Fruit fly (Drosophila melanogaster) whole organism, embryonic: Measurements from ENCODE around the gene U2af50.
A peak's percentile ranks its signal among the peaks of the same experiment; 100 is the strongest.

Experiments used
- Atf-2 ChIP-seq: fragments of 200-800 bp; sonication (Bioruptor generic); optimal IDR thresholded peaks from 2 replicates; lab custom pipeline; 2016; ENCODE audit warnings: missing biosample characterization, missing genetic modification characterization
- B-H2 ChIP-seq: fragments of 200-800 bp; sonication (Bioruptor generic); optimal IDR thresholded peaks from 2 replicates; lab custom pipeline; 2018; ENCODE audit warnings: missing biosample characterization, mild to moderate bottlenecking, missing genetic modification characterization
- BtbVII ChIP-seq: fragments of 200-800 bp; sonication (Bioruptor generic); optimal IDR thresholded peaks from 3 replicates; lab custom pipeline; 2017; ENCODE audit warnings: missing biosample characterization, mild to moderate bottlenecking, missing genetic modification characterization
- CG1024 ChIP-seq: fragments of 200-800 bp; sonication (Bioruptor generic); IDR thresholded peaks from 2 replicates; pipeline ENCODE4 v1.3.6; 2022; ENCODE audit warnings: missing biosample characterization, missing genetic modification characterization
- CG10543 ChIP-seq: fragments of 200-800 bp; sonication (Bioruptor generic); optimal IDR thresholded peaks from 3 replicates; lab custom pipeline; 2017; ENCODE audit warnings: missing biosample characterization, mild to moderate bottlenecking, missing genetic modification characterization, moderate library complexity
- CG11504 ChIP-seq: fragments of 200-800 bp; sonication (Bioruptor generic); optimal IDR thresholded peaks from 3 replicates; lab custom pipeline; 2019; ENCODE audit warnings: missing biosample characterization, mild to moderate bottlenecking, missing genetic modification characterization, moderate library complexity
- CG13287 ChIP-seq: fragments of 200-800 bp; sonication (Bioruptor generic); IDR thresholded peaks from 2 replicates; pipeline ENCODE4 v1.3.6; 2022; ENCODE audit warnings: missing biosample characterization, missing genetic modification characterization; ENCODE audit not compliant: partially characterized antibody
- CG1529 ChIP-seq: fragments of 200-800 bp; sonication (Bioruptor generic); optimal IDR thresholded peaks from 3 replicates; lab custom pipeline; 2018; ENCODE audit warnings: missing biosample characterization, missing genetic modification characterization
- CG15696 ChIP-seq: fragments of 200-800 bp; sonication (Bioruptor generic); optimal IDR thresholded peaks from 2 replicates; lab custom pipeline; 2019; ENCODE audit warnings: missing biosample characterization, mild to moderate bottlenecking, missing genetic modification characterization, moderate library complexity
- CG16779 ChIP-seq: fragments of 200-800 bp; sonication (Bioruptor generic); IDR thresholded peaks from 2 replicates; pipeline ENCODE4 v1.3.6; 2022; ENCODE audit warnings: missing biosample characterization, missing genetic modification characterization
- CG17568 ChIP-seq: fragments of 200-800 bp; sonication (Bioruptor generic); optimal IDR thresholded peaks from 2 replicates; lab custom pipeline; 2018; ENCODE audit warnings: missing biosample characterization, mild to moderate bottlenecking, missing genetic modification characterization, moderate library complexity
- CG17912 ChIP-seq: fragments of 200-800 bp; sonication (Bioruptor generic); optimal IDR thresholded peaks from 2 replicates; lab custom pipeline; 2018; ENCODE audit warnings: missing biosample characterization, mild to moderate bottlenecking, missing genetic modification characterization
- CG33213 ChIP-seq: fragments of 200-800 bp; sonication (Bioruptor generic); optimal IDR thresholded peaks from 3 replicates; lab custom pipeline; 2016; ENCODE audit warnings: missing biosample characterization, missing genetic modification characterization
- CG33557 ChIP-seq: fragments of 200-800 bp; sonication (Bioruptor generic); optimal IDR thresholded peaks from 2 replicates; lab custom pipeline; 2019; ENCODE audit warnings: missing biosample characterization, mild to moderate bottlenecking, missing genetic modification characterization, moderate library complexity
- CG3838 ChIP-seq: fragments of 200-800 bp; sonication (Bioruptor generic); optimal IDR thresholded peaks from 3 replicates; lab custom pipeline; 2016; ENCODE audit warnings: missing biosample characterization, missing genetic modification characterization
- CG3995 ChIP-seq: fragments of 200-800 bp; sonication (Bioruptor generic); optimal IDR thresholded peaks from 3 replicates; lab custom pipeline; 2016; ENCODE audit warnings: missing biosample characterization, missing genetic modification characterization
- CG4282 ChIP-seq: fragments of 200-800 bp; sonication (Bioruptor generic); optimal IDR thresholded peaks from 2 replicates; lab custom pipeline; 2016; ENCODE audit warnings: missing biosample characterization, missing genetic modification characterization
- CG4360 ChIP-seq: fragments of 200-800 bp; sonication (Bioruptor generic); IDR thresholded peaks from 2 replicates; pipeline ENCODE4 v1.3.6; 2022; ENCODE audit warnings: missing biosample characterization, missing genetic modification characterization
- CG7357 ChIP-seq: fragments of 200-800 bp; sonication (Bioruptor generic); IDR thresholded peaks from 3 replicates; pipeline ENCODE4 v1.3.6; 2022; ENCODE audit warnings: missing biosample characterization, missing genetic modification characterization
- CG7786 ChIP-seq: fragments of 200-800 bp; sonication (Bioruptor generic); optimal IDR thresholded peaks from 2 replicates; lab custom pipeline; 2016; ENCODE audit warnings: missing biosample characterization, missing genetic modification characterization
- CG8089 ChIP-seq: fragments of 200-800 bp; sonication (Bioruptor generic); optimal IDR thresholded peaks from 3 replicates; lab custom pipeline; 2016; ENCODE audit warnings: missing biosample characterization, missing genetic modification characterization
- CG8290 ChIP-seq, 3 experiments: fragments of 200-800 bp; sonication (Bioruptor generic); optimal IDR thresholded peaks; 2 replicates each; lab custom pipeline; 2016 to 2019; ENCODE audit warnings: missing biosample characterization in 3 of 3, missing genetic modification characterization in 3 of 3, mild to moderate bottlenecking in 2 of 3, moderate library complexity in 1 of 3
- CG8478 ChIP-seq: fragments of >200 bp; optimal IDR thresholded peaks from 2 replicates; lab custom pipeline; 2018
- CG8924 ChIP-seq: fragments of 200-800 bp; optimal IDR thresholded peaks from 3 replicates; lab custom pipeline; 2019; ENCODE audit warnings: missing biosample characterization, mild to moderate bottlenecking, missing genetic modification characterization, moderate library complexity
- CG9609 ChIP-seq: fragments of 200-800 bp; sonication (Bioruptor generic); optimal IDR thresholded peaks from 3 replicates; lab custom pipeline; 2016; ENCODE audit warnings: missing biosample characterization, missing genetic modification characterization
- Chrac-16 ChIP-seq: fragments of 200-800 bp; sonication (Bioruptor generic); optimal IDR thresholded peaks from 3 replicates; lab custom pipeline; 2016; ENCODE audit warnings: missing biosample characterization, missing genetic modification characterization
- CrebB ChIP-seq: fragments of 200-800 bp; sonication (Bioruptor generic); optimal IDR thresholded peaks from 3 replicates; lab custom pipeline; 2018; ENCODE audit warnings: missing biosample characterization, mild to moderate bottlenecking, missing genetic modification characterization
- GATAe ChIP-seq: fragments of 200-800 bp; sonication (Bioruptor generic); conservative IDR thresholded peaks from 2 replicates; pipeline ENCODE4 v1.3.6; 2022; ENCODE audit warnings: missing biosample characterization, missing genetic modification characterization
- H15 ChIP-seq: fragments of 200-800 bp; sonication (Bioruptor generic); IDR thresholded peaks from 3 replicates; pipeline ENCODE4 v1.3.6; 2022; ENCODE audit warnings: missing biosample characterization, missing genetic modification characterization
- HLH54F ChIP-seq: fragments of 200-800 bp; sonication (Bioruptor generic); optimal IDR thresholded peaks from 3 replicates; lab custom pipeline; 2016; ENCODE audit warnings: missing biosample characterization, missing genetic modification characterization
- Hr78 ChIP-seq, 2 experiments: fragments of 200-800 bp in 1 of 2; fragments of >200 bp in 1 of 2; sonication (Bioruptor generic) in 1 of 2; optimal IDR thresholded peaks; 2 replicates each; lab custom pipeline; 2017 to 2019; ENCODE audit warnings: missing biosample characterization in 2 of 2, missing genetic modification characterization in 2 of 2, mild to moderate bottlenecking in 1 of 2, moderate library complexity in 1 of 2
- Jarid2 ChIP-seq: fragments of 200-800 bp; sonication (Bioruptor generic); optimal IDR thresholded peaks from 3 replicates; lab custom pipeline; 2017; ENCODE audit warnings: mild to moderate bottlenecking, missing biosample characterization, missing genetic modification reagents, missing genetic modification characterization
- Med ChIP-seq: fragments of 200-800 bp; sonication (Bioruptor generic); peaks from one replicate; lab custom pipeline; 2016; ENCODE audit warnings: missing biosample characterization, missing genetic modification characterization, mild to moderate bottlenecking, inconsistent platforms, moderate library complexity
- Xrp1 ChIP-seq: fragments of 200-800 bp; sonication (Bioruptor generic); IDR thresholded peaks from 2 replicates; pipeline ENCODE4 v1.3.6; 2022; ENCODE audit warnings: missing biosample characterization, missing genetic modification characterization
- ab ChIP-seq: fragments of 200-800 bp; sonication (Bioruptor generic); optimal IDR thresholded peaks from 2 replicates; lab custom pipeline; 2016; ENCODE audit warnings: missing biosample characterization, missing genetic modification characterization
- abd-A ChIP-seq: fragments of 200-800 bp; sonication (Bioruptor generic); optimal IDR thresholded peaks from 3 replicates; lab custom pipeline; 2019; ENCODE audit warnings: missing biosample characterization, mild to moderate bottlenecking, missing genetic modification characterization, moderate library complexity
- br ChIP-seq: fragments of >200 bp; optimal IDR thresholded peaks from 2 replicates; lab custom pipeline; 2017
- chif ChIP-seq, 2 experiments: fragments of 200-800 bp; sonication (Bioruptor generic); optimal IDR thresholded peaks; 3 replicates each; lab custom pipeline; 2016; ENCODE audit warnings: missing biosample characterization in 2 of 2, missing genetic modification characterization in 2 of 2
- crc ChIP-seq: fragments of 200-800 bp; sonication (Bioruptor generic); optimal IDR thresholded peaks from 2 replicates; lab custom pipeline; 2016; ENCODE audit warnings: missing biosample characterization, missing genetic modification characterization
- cwo ChIP-seq: fragments of 200-800 bp; sonication (Bioruptor generic); optimal IDR thresholded peaks from 3 replicates; lab custom pipeline; 2017; ENCODE audit warnings: missing biosample characterization, missing genetic modification characterization, mild to moderate bottlenecking, moderate library complexity, missing genetic modification reagents
- fru ChIP-seq: fragments of >200 bp; optimal IDR thresholded peaks from 2 replicates; lab custom pipeline; 2017
- gcm2 ChIP-seq: fragments of 200-800 bp; sonication (Bioruptor generic); optimal IDR thresholded peaks from 2 replicates; lab custom pipeline; 2016; ENCODE audit warnings: missing biosample characterization, missing genetic modification characterization
- jumu ChIP-seq: fragments of 200-800 bp; sonication (Bioruptor generic); optimal IDR thresholded peaks from 3 replicates; lab custom pipeline; 2016; ENCODE audit warnings: missing biosample characterization, missing genetic modification characterization
- lola ChIP-seq, 3 experiments: fragments of >200 bp in 2 of 3; fragments of 200-800 bp in 1 of 3; sonication (Bioruptor generic) in 1 of 3; optimal IDR thresholded peaks; 2 replicates each; lab custom pipeline; 2017 to 2019; ENCODE audit warnings: missing biosample characterization in 3 of 3, missing genetic modification characterization in 3 of 3, mild to moderate bottlenecking in 1 of 3, moderate library complexity in 1 of 3
- mam ChIP-seq: fragments of 200-800 bp; sonication (Bioruptor generic); optimal IDR thresholded peaks from 3 replicates; lab custom pipeline; 2016; ENCODE audit warnings: missing biosample characterization, missing genetic modification characterization
- schlank ChIP-seq: fragments of 200-800 bp; sonication (Bioruptor generic); optimal IDR thresholded peaks from 2 replicates; lab custom pipeline; 2018; ENCODE audit warnings: missing biosample characterization, mild to moderate bottlenecking, missing genetic modification characterization
- slbo ChIP-seq: fragments of 200-800 bp; sonication (Bioruptor generic); IDR thresholded peaks from 2 replicates; pipeline ENCODE4 v1.3.6; 2022; ENCODE audit warnings: missing biosample characterization, missing genetic modification characterization
- sug ChIP-seq: fragments of 200-800 bp; optimal IDR thresholded peaks from 2 replicates; lab custom pipeline; 2019; ENCODE audit warnings: missing biosample characterization, mild to moderate bottlenecking, missing genetic modification characterization, moderate library complexity
- tll ChIP-seq, 2 experiments: fragments of 200-800 bp in 1 of 2; fragments of >200 bp in 1 of 2; sonication (Bioruptor generic) in 1 of 2; optimal IDR thresholded peaks; 2 replicates each; lab custom pipeline; 2017 to 2019; ENCODE audit warnings: missing biosample characterization in 2 of 2, missing genetic modification characterization in 2 of 2, mild to moderate bottlenecking in 1 of 2, moderate library complexity in 1 of 2
- wdn ChIP-seq: fragments of 200-800 bp; sonication (Bioruptor generic); IDR thresholded peaks from 2 replicates; pipeline ENCODE4 v1.3.6; 2022; ENCODE audit warnings: missing biosample characterization, missing genetic modification characterization
- yki ChIP-seq: fragments of >200 bp; optimal IDR thresholded peaks from 3 replicates; lab custom pipeline; 2018

U2af50 gene

dm6 chrX:16318858-16319557 lies 39.8 kb downstream of the U2af50 start (continued):
- TF ChIP-seq Xrp1 (GFP tag; lab: Robert Waterston, UW) (no peak), B-H2 (GFP tag; lab: Kevin White, UChicago) (peak; percentile 40), chif (GFP tag; optimal IDR thresholded peaks at IDR 0.05; lab: Kevin White, UChicago) (no peak), yki (lab: Kevin White, UChicago) (no peak), mam (GFP tag; lab: Kevin White, UChicago) (no peak), slbo (GFP tag; lab: Robert Waterston, UW) (no peak), CG7786 (GFP tag; lab: Kevin White, UChicago) (no peak), CG11504 (tag; lab: Kevin White, UChicago) (no peak), CG17912 (GFP tag; lab: Kevin White, UChicago) (no peak), HLH54F (GFP tag; lab: Kevin White, UChicago) (no peak), H15 (no peak), CG3838 (GFP tag; lab: Kevin White, UChicago) (no peak), CG10543 (peak; percentile 65), CG13287 (GFP tag; lab: Robert Waterston, UW) (no peak), CG8924 (tag; lab: Kevin White, UChicago) (peak; percentile 9), GATAe (no peak), Hr78 (GFP tag; optimal IDR thresholded peaks at IDR 0.05; lab: Kevin White, UChicago) (peak in 1 of 2 experiments; percentile 25), ab (GFP tag; lab: Kevin White, UChicago) (no peak), CG4360 (GFP tag; lab: Robert Waterston, UW) (no peak), CG8089 (no peak), gcm2 (peak; percentile 8), schlank (tag; lab: Kevin White, UChicago) (no peak), CG8478 (lab: Kevin White, UChicago) (no peak), CG33557 (GFP tag; lab: Kevin White, UChicago) (peak; percentile 4), fru (no peak), CG8290 (GFP tag; optimal IDR thresholded peaks at IDR 0.05; lab: Kevin White, UChicago) (no peak), CG8290 (tag; optimal IDR thresholded peaks at IDR 0.05; lab: Kevin White, UChicago) (peak in 1 of 2 experiments; percentile 54), CG33213 (GFP tag; lab: Kevin White, UChicago) (no peak), cwo (GFP tag; lab: Kevin White, UChicago) (peak; percentile 6), CG9609 (GFP tag; lab: Kevin White, UChicago) (no peak), CG16779 (GFP tag; lab: Robert Waterston, UW) (no peak), lola (GFP tag; optimal IDR thresholded peaks at IDR 0.05; lab: Kevin White, UChicago) (no peak), Chrac-16 (GFP tag; lab: Kevin White, UChicago) (no peak), CG7357 (GFP tag; lab: Robert Waterston, UW) (no peak), crc (GFP tag; lab: Kevin White, UChicago) (no peak), jumu (GFP tag; lab: Kevin White, UChicago) (no peak), wdn (GFP tag; lab: Robert Waterston, UW) (no peak), CG15696 (tag; lab: Kevin White, UChicago) (peak; percentile 28), Jarid2 (GFP tag; lab: Kevin White, UChicago) (no peak), CG1529 (GFP tag; lab: Kevin White, UChicago) (no peak), abd-A (no peak), Med (GFP tag; lab: Kevin White, UChicago) (peak; percentile 51), br (no peak), sug (tag; lab: Kevin White, UChicago) (peak; percentile 58), CrebB (tag; lab: Kevin White, UChicago) (no peak), tll (GFP tag; optimal IDR thresholded peaks at IDR 0.05; lab: Kevin White, UChicago) (no peak), CG17568 (no peak), CG1024 (GFP tag; lab: Robert Waterston, UW) (no peak), CG4282 (GFP tag; lab: Kevin White, UChicago) (no peak), Atf-2 (GFP tag; lab: Kevin White, UChicago) (no peak), BtbVII (no peak), CG3995 (GFP tag; lab: Kevin White, UChicago) (no peak)
